Fruit fly (Drosophila melanogaster): ENCODE results near the gene CG44194.

CG44194 gene

dm6 chr3R:13015811-13016766 is 18.6 kb upstream of the CG44194 start (continued):
- TF ChIP-seq Lim3 (GFP tag; IDR thresholded peaks at IDR 0.05) (no peak), CG15696 (tag; optimal IDR thresholded peaks at IDR 0.05) (no peak), CG12219 (GFP tag; optimal IDR thresholded peaks at IDR 0.05) (no peak), CG10654 (GFP tag; optimal IDR thresholded peaks at IDR 0.05) (no peak), CG11696 (GFP tag; IDR thresholded peaks at IDR 0.05) (no peak), da (GFP tag; optimal IDR thresholded peaks at IDR 0.05) (no peak), CG6272 (GFP tag; IDR thresholded peaks at IDR 0.05) (no peak), CG11085 (GFP tag; IDR thresholded peaks at IDR 0.05) (no peak), Eip74EF (GFP tag; optimal IDR thresholded peaks at IDR 0.05) (no peak), CG14860 (GFP tag; IDR thresholded peaks at IDR 0.05; ENCODE audit: partially characterized antibody) (no peak), Blimp-1 (GFP tag; optimal IDR thresholded peaks at IDR 0.05) (no peak), Side (GFP tag; optimal IDR thresholded peaks at IDR 0.05) (no peak), CG15514 (GFP tag; optimal IDR thresholded peaks at IDR 0.05) (peak; percentile 31), ewg (GFP tag; optimal IDR thresholded peaks at IDR 0.05) (peak; percentile 78), CG14441 (GFP tag; IDR thresholded peaks at IDR 0.05) (no peak), Chrac-16 (GFP tag; optimal IDR thresholded peaks at IDR 0.05) (no peak), CG10462 (GFP tag; optimal IDR thresholded peaks at IDR 0.05) (no peak), CG7786 (GFP tag; optimal IDR thresholded peaks at IDR 0.05) (no peak), CG17361 (GFP tag; IDR thresholded peaks at IDR 0.05) (0 out of 3 replicates have a peak, but pooled peaks have one; percentile 12), exex (tag; optimal IDR thresholded peaks at IDR 0.05) (peak; percentile 70), sima (GFP tag; optimal IDR thresholded peaks at IDR 0.05) (no peak), gem (tag; optimal IDR thresholded peaks at IDR 0.05) (peak; percentile 22), CG12744 (GFP tag; optimal IDR thresholded peaks at IDR 0.05) (no peak), MBD-R2 (GFP tag; IDR thresholded peaks at IDR 0.05) (no peak), Sin3A (optimal IDR thresholded peaks at IDR 0.05) (no peak), hkb (optimal IDR thresholded peaks at IDR 0.05) (no peak), hkb (GFP tag; IDR thresholded peaks at IDR 0.05) (no peak), HHEX (GFP tag; optimal IDR thresholded peaks at IDR 0.05) (no peak), CG5180 (GFP tag; optimal IDR thresholded peaks at IDR 0.05) (no peak), sd (tag; optimal IDR thresholded peaks at IDR 0.05) (peak; percentile 73), knrl (GFP tag; IDR thresholded peaks at IDR 0.05; ENCODE audit: partially characterized antibody) (no peak), H15 (GFP tag; IDR thresholded peaks at IDR 0.05) (no peak), cg (GFP tag; optimal IDR thresholded peaks at IDR 0.05) (peak; percentile 69), Sox102F (GFP tag; optimal IDR thresholded peaks at IDR 0.05) (no peak), CG4404 (GFP tag; IDR thresholded peaks at IDR 0.05) (no peak), zen (tag; optimal IDR thresholded peaks at IDR 0.05) (no peak), CG8281 (tag; optimal IDR thresholded peaks at IDR 0.05) (no peak), bcd (GFP tag; optimal IDR thresholded peaks at IDR 0.05) (peak; percentile 0), CG6813 (GFP tag; optimal IDR thresholded peaks at IDR 0.05) (no peak), tx (GFP tag; optimal IDR thresholded peaks at IDR 0.05) (no peak), run (tag; optimal IDR thresholded peaks at IDR 0.05) (no peak), emc (GFP tag; optimal IDR thresholded peaks at IDR 0.05) (no peak), Dek (tag; optimal IDR thresholded peaks at IDR 0.05) (no peak), CG6254 (GFP tag; optimal IDR thresholded peaks at IDR 0.05) (no peak), lmd (GFP tag; IDR thresholded peaks at IDR 0.05) (no peak; the same call in 1 of the 2 replicates), CG1647 (GFP tag; optimal IDR thresholded peaks at IDR 0.05) (no peak), CG10147 (GFP tag; optimal IDR thresholded peaks at IDR 0.05) (no peak), Dad (GFP tag; optimal IDR thresholded peaks at IDR 0.05) (no peak)

Data from whole organism, embryonic.